Fruit fly (Drosophila melanogaster): ENCODE results near the gene tna.
A peak's percentile ranks its signal among the peaks of the same experiment; 100 is the strongest.

The tna gene

DNA sequence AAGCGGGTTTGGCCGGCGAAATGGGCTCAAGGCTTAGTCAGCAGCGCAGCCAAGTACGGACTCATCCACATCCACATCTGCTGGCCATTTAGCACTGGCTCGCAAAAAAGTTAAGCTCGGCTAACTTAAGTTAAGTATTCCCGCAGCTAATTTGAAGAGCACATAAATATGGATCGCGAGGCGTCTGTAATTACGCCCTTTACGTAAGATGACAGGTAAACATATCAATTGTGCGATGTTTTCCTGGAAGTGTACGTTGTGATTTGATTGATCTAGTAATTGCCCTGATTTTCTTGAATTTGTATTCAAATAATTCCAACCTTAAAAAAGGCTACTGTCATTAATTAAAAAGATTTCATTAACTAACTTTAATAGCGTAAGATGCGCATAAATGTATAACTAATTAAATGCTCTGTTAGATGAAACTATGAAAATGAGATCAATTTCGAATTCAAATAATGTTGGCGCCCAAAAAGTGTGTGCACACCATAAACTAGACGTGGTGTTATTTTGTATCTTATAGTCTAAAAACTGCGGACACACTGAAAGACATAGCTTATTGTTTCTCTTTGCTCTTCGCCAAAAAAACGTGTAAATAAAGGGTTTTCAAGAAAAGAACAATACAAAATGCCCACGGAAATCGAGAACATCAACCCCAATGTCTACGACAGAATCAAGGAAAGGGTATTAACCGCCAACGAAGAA lies 47.2 kb downstream of the tna start, which contains the start of the genes CG6409 and galla-2 (continued):
- no peak for TF ChIP-seq pita (GFP tag; optimal IDR thresholded peaks at IDR 0.05)
- TF ChIP-seq pros (GFP tag; optimal IDR thresholded peaks at IDR 0.05), result no peak
- peak; percentile 99 for TF ChIP-seq CG14710 (tag; optimal IDR thresholded peaks at IDR 0.05)
- TF ChIP-seq Dp (GFP tag; optimal IDR thresholded peaks at IDR 0.05), result peak; percentile 82
- TF ChIP-seq pan (optimal IDR thresholded peaks at IDR 0.05), result no peak
- peak in 1 of 2 experiments; percentile 18 for TF ChIP-seq pan (GFP tag; optimal IDR thresholded peaks at IDR 0.05 in 1 of 2, IDR thresholded peaks at IDR 0.05 in 1 of 2)
- TF ChIP-seq sr (GFP tag; IDR thresholded peaks at IDR 0.05), result no peak
- TF ChIP-seq CG3847 (GFP tag; IDR thresholded peaks at IDR 0.05), result peak; percentile 33; the same call in 1 of the 2 replicates
- no peak for TF ChIP-seq sim (GFP tag; IDR thresholded peaks at IDR 0.05)
- TF ChIP-seq Myb (GFP tag; optimal IDR thresholded peaks at IDR 0.05), result peak; percentile 38
- peak; percentile 38 for TF ChIP-seq CG4617 (GFP tag; optimal IDR thresholded peaks at IDR 0.05; ENCODE audit: borderline replicate concordance)
- TF ChIP-seq gro (GFP tag; optimal IDR thresholded peaks at IDR 0.05), result no peak
- TF ChIP-seq MBD-R2 (GFP tag; IDR thresholded peaks at IDR 0.05), result peak; percentile 67
- peak; percentile 14 for TF ChIP-seq trem (tag; optimal IDR thresholded peaks at IDR 0.05)
- TF ChIP-seq Scr (GFP tag; IDR thresholded peaks at IDR 0.05; ENCODE audit: partially characterized antibody), result 0 out of 2 replicates have a peak, but pooled peaks have one; percentile 10
- TF ChIP-seq CG13775 (GFP tag; optimal IDR thresholded peaks at IDR 0.05), result no peak
- peak; percentile 87 for TF ChIP-seq stwl (tag; optimal IDR thresholded peaks at IDR 0.05)
- peak; percentile 70 for TF ChIP-seq pzg (GFP tag; optimal IDR thresholded peaks at IDR 0.05)
- TF ChIP-seq Vsx1 (GFP tag; optimal IDR thresholded peaks at IDR 0.05), result peak; percentile 1
- TF ChIP-seq CG13287 (GFP tag; IDR thresholded peaks at IDR 0.05; ENCODE audit: partially characterized antibody), result peak; percentile 35; the same call in 1 of the 2 replicates

DNA sequence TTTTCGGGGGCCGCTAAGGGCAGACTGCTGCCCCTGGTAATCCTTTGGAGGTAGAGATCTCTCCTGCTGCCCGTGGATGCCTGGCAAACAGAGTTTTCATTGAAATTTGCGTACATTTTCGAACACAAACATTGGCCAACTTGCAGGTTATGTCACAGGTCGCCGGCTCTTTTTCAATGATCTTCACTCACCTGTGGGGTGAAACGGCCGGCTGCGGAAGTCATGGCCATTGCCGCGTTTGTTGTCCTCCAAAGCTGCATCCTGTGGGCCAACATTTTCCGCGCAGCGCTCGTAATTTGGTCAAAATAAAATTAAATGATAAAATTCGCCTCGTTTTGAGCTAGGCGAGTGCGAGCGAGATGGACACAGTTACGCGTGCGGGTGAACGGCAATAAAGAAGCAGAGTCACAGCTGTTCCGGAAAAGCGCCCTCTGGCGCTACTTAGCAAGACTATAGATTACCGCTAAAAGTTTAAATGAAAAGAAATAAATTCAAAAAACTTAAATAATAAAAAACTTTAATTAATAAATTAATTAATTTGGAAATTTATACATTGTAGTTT lies 50.5 kb downstream of the tna start:
- TF ChIP-seq Ets97D (GFP tag; optimal IDR thresholded peaks at IDR 0.05) (no peak), CG14710 (tag; optimal IDR thresholded peaks at IDR 0.05) (peak; percentile 84), Dbx (GFP tag; IDR thresholded peaks at IDR 0.05) (0 out of 3 replicates have a peak, but pooled peaks have one; percentile 41), Sin3A (optimal IDR thresholded peaks at IDR 0.05) (peak; percentile 49), CG4617 (GFP tag; optimal IDR thresholded peaks at IDR 0.05; ENCODE audit: borderline replicate concordance) (peak; percentile 65), Fer1 (GFP tag; optimal IDR thresholded peaks at IDR 0.05) (peak; percentile 43), bbx (GFP tag; IDR thresholded peaks at IDR 0.05; ENCODE audit: partially characterized antibody) (peak; percentile 39; the same call in 1 of the 2 replicates), grau (tag; optimal IDR thresholded peaks at IDR 0.05) (peak; percentile 11), CG13287 (GFP tag; IDR thresholded peaks at IDR 0.05; ENCODE audit: partially characterized antibody) (peak; percentile 31), CG1603 (tag; optimal IDR thresholded peaks at IDR 0.05) (peak; percentile 48), CG14965 (GFP tag; optimal IDR thresholded peaks at IDR 0.05; ENCODE audit: borderline replicate concordance) (peak; percentile 76), Nf-YC (tag; optimal IDR thresholded peaks at IDR 0.05) (peak; percentile 1), jing (GFP tag; optimal IDR thresholded peaks at IDR 0.05) (no peak), zfh1 (GFP tag; IDR thresholded peaks at IDR 0.05) (no peak), E2f2 (GFP tag; IDR thresholded peaks at IDR 0.05) (peak; percentile 93), onecut (GFP tag; IDR thresholded peaks at IDR 0.05) (peak; percentile 27), Rfx (GFP tag; IDR thresholded peaks at IDR 0.05) (peak; percentile 38; the same call in 1 of the 2 replicates), CG17385 (GFP tag; optimal IDR thresholded peaks at IDR 0.05) (peak; percentile 98), CG34422 (GFP tag; IDR thresholded peaks at IDR 0.05) (peak; percentile 65; the same call in 1 of the 3 replicates), tx (GFP tag; optimal IDR thresholded peaks at IDR 0.05) (no peak), CG10431 (GFP tag; optimal IDR thresholded peaks at IDR 0.05) (peak; percentile 9), Max (GFP tag; optimal IDR thresholded peaks at IDR 0.05) (peak; percentile 14), tna (GFP tag; IDR thresholded peaks at IDR 0.05; ENCODE audit: partially characterized antibody) (no peak), CG15514 (GFP tag; optimal IDR thresholded peaks at IDR 0.05) (peak; percentile 56), CG17829 (tag; optimal IDR thresholded peaks at IDR 0.05) (peak; percentile 22), Myb (GFP tag; optimal IDR thresholded peaks at IDR 0.05) (peak; percentile 10), CG11696 (GFP tag; IDR thresholded peaks at IDR 0.05) (no peak), Bgb (GFP tag; IDR thresholded peaks at IDR 0.05; ENCODE audit: partially characterized antibody) (peak; percentile 25; the same call in 1 of the 2 replicates), pzg (GFP tag; optimal IDR thresholded peaks at IDR 0.05) (peak; percentile 72), CG11456 (GFP tag; IDR thresholded peaks at IDR 0.05) (peak; percentile 64; the same call in 1 of the 3 replicates), bigmax (GFP tag; optimal IDR thresholded peaks at IDR 0.05) (peak; percentile 93), stwl (tag; optimal IDR thresholded peaks at IDR 0.05) (peak; percentile 54)

All from whole organism, embryonic.